Fruit fly (Drosophila melanogaster) whole organism, embryonic: ENCODE data around the gene Prx2.
A peak's percentile ranks its signal among the peaks of the same experiment; 100 is the strongest.

Experiments used
- Awh ChIP-seq: fragments of 200-800 bp; sonication (Bioruptor generic); IDR thresholded peaks from 2 replicates; pipeline ENCODE4, ENCODE4 v1.3.6; 2022; ENCODE audit warnings: missing biosample characterization, missing genetic modification characterization
- Blimp-1 ChIP-seq: fragments of 200-800 bp; sonication (Bioruptor generic); optimal IDR thresholded peaks from 3 replicates; lab custom pipeline; 2018; ENCODE audit warnings: missing biosample characterization, missing genetic modification characterization, mild to moderate bottlenecking, moderate library complexity, missing genetic modification reagents
- CG1024 ChIP-seq: fragments of 200-800 bp; sonication (Bioruptor generic); IDR thresholded peaks from 2 replicates; pipeline ENCODE4 v1.3.6; 2022; ENCODE audit warnings: missing biosample characterization, missing genetic modification characterization
- CG12769 ChIP-seq: fragments of 200-800 bp; sonication (Bioruptor generic); optimal IDR thresholded peaks from 2 replicates; lab custom pipeline; 2019; ENCODE audit warnings: missing biosample characterization, mild to moderate bottlenecking, missing genetic modification characterization, moderate library complexity
- CG13894 ChIP-seq: fragments of 200-800 bp; sonication (Bioruptor generic); optimal IDR thresholded peaks from 3 replicates; lab custom pipeline; 2018; ENCODE audit warnings: missing biosample characterization, mild to moderate bottlenecking, missing genetic modification characterization, moderate library complexity
- CG14710 ChIP-seq: fragments of 200-800 bp; sonication (Bioruptor generic); optimal IDR thresholded peaks from 3 replicates; lab custom pipeline; 2019; ENCODE audit warnings: missing biosample characterization, mild to moderate bottlenecking, missing genetic modification characterization, moderate library complexity
- CG1603 ChIP-seq: fragments of 200-800 bp; sonication (Bioruptor generic); optimal IDR thresholded peaks from 2 replicates; lab custom pipeline; 2019; ENCODE audit warnings: missing biosample characterization, mild to moderate bottlenecking, missing genetic modification characterization, moderate library complexity
- CG17359 ChIP-seq: fragments of 200-800 bp; sonication (Bioruptor generic); optimal IDR thresholded peaks from 3 replicates; lab custom pipeline; 2018; ENCODE audit warnings: missing biosample characterization, mild to moderate bottlenecking, missing genetic modification characterization, moderate library complexity
- CG17385 ChIP-seq: fragments of 200-800 bp; sonication (Bioruptor generic); optimal IDR thresholded peaks from 3 replicates; lab custom pipeline; 2018; ENCODE audit warnings: missing biosample characterization, mild to moderate bottlenecking, missing genetic modification characterization
- CG17912 ChIP-seq: fragments of 200-800 bp; sonication (Bioruptor generic); optimal IDR thresholded peaks from 2 replicates; lab custom pipeline; 2018; ENCODE audit warnings: missing biosample characterization, mild to moderate bottlenecking, missing genetic modification characterization
- CG1792 ChIP-seq: fragments of 200-800 bp; sonication (Bioruptor generic); optimal IDR thresholded peaks from 2 replicates; lab custom pipeline; 2016; ENCODE audit warnings: missing biosample characterization, missing genetic modification characterization
- CG18011 ChIP-seq: fragments of 200-800 bp; sonication (Bioruptor generic); optimal IDR thresholded peaks from 2 replicates; lab custom pipeline; 2017; ENCODE audit warnings: missing biosample characterization, missing genetic modification characterization, mild to moderate bottlenecking, moderate library complexity, missing genotype
- CG3726 ChIP-seq: fragments of 200-800 bp; sonication (Bioruptor generic); IDR thresholded peaks from 3 replicates; pipeline ENCODE4, ENCODE4 v1.3.6; 2022; ENCODE audit warnings: missing biosample characterization, missing genetic modification characterization
- CG6765 ChIP-seq: fragments of 200-800 bp; sonication (Bioruptor generic); optimal IDR thresholded peaks from 3 replicates; lab custom pipeline; 2017; ENCODE audit warnings: missing biosample characterization, mild to moderate bottlenecking, missing genetic modification characterization
- CG9609 ChIP-seq: fragments of 200-800 bp; sonication (Bioruptor generic); optimal IDR thresholded peaks from 3 replicates; lab custom pipeline; 2016; ENCODE audit warnings: missing biosample characterization, missing genetic modification characterization
- Dek ChIP-seq: fragments of 200-800 bp; sonication (Bioruptor generic); optimal IDR thresholded peaks from 3 replicates; lab custom pipeline; 2019; ENCODE audit warnings: missing biosample characterization, mild to moderate bottlenecking, missing genetic modification characterization, moderate library complexity
- Dll ChIP-seq: fragments of 200-800 bp; sonication (Bioruptor generic); IDR thresholded peaks from 4 replicates; pipeline ENCODE4 v1.3.6; 2022; ENCODE audit warnings: missing biosample characterization, missing genetic modification characterization; ENCODE audit not compliant: partially characterized antibody
- E2f1 ChIP-seq: fragments of 200-800 bp; sonication (Bioruptor generic); IDR thresholded peaks from 2 replicates; pipeline ENCODE4 v1.3.6; 2022; ENCODE audit warnings: missing biosample characterization, missing genetic modification characterization
- Elba2 ChIP-seq: fragments of 200-800 bp; sonication (Bioruptor generic); optimal IDR thresholded peaks from 3 replicates; lab custom pipeline; 2016; ENCODE audit warnings: missing biosample characterization, missing genetic modification characterization
- GATAe ChIP-seq: fragments of 200-800 bp; sonication (Bioruptor generic); conservative IDR thresholded peaks from 2 replicates; pipeline ENCODE4 v1.3.6; 2022; ENCODE audit warnings: missing biosample characterization, missing genetic modification characterization
- Gsc ChIP-seq: fragments of 200-800 bp; sonication (Bioruptor generic); IDR thresholded peaks from 2 replicates; pipeline ENCODE4 v1.3.6; 2022; ENCODE audit warnings: missing biosample characterization, missing genetic modification characterization
- MTF-1 ChIP-seq: fragments of 200-800 bp; sonication (Bioruptor generic); optimal IDR thresholded peaks from 2 replicates; lab custom pipeline; 2018; ENCODE audit warnings: missing biosample characterization, mild to moderate bottlenecking, missing genetic modification characterization, borderline replicate concordance
- Mes4 ChIP-seq: fragments of 200-800 bp; sonication (Bioruptor generic); optimal IDR thresholded peaks from 2 replicates; lab custom pipeline; 2016; ENCODE audit warnings: missing biosample characterization, missing genetic modification characterization
- Myb ChIP-seq: fragments of 200-800 bp; sonication (Bioruptor generic); optimal IDR thresholded peaks from 2 replicates; lab custom pipeline; 2016; ENCODE audit warnings: missing biosample characterization, missing genetic modification characterization
- NC2α ChIP-seq: fragments of 200-800 bp; sonication (Bioruptor generic); optimal IDR thresholded peaks from 2 replicates; lab custom pipeline; 2016; ENCODE audit warnings: missing biosample characterization, missing genetic modification characterization
- Nf-YA ChIP-seq: fragments of 200-800 bp; sonication (Bioruptor generic); IDR thresholded peaks from 2 replicates; pipeline ENCODE4 v1.3.6; 2022; ENCODE audit warnings: missing biosample characterization, missing genetic modification characterization
- Pdp1 ChIP-seq, 2 experiments: fragments of 200-800 bp; sonication (Bioruptor generic); optimal IDR thresholded peaks; 3 replicates each; lab custom pipeline; 2016; ENCODE audit warnings: missing biosample characterization in 2 of 2, missing genetic modification characterization in 2 of 2, mild to moderate bottlenecking in 1 of 2, moderate library complexity in 1 of 2
- Scr ChIP-seq: fragments of 200-800 bp; sonication (Bioruptor generic); IDR thresholded peaks from 2 replicates; pipeline ENCODE4 v1.3.6; 2022; ENCODE audit warnings: missing biosample characterization, missing genetic modification characterization; ENCODE audit not compliant: partially characterized antibody
- al ChIP-seq: fragments of 200-800 bp; sonication (Bioruptor generic); IDR thresholded peaks from 2 replicates; pipeline ENCODE4 v1.3.6; 2022; ENCODE audit warnings: missing biosample characterization, missing genetic modification characterization
- amos ChIP-seq: fragments of 200-800 bp; sonication (Bioruptor generic); IDR thresholded peaks from 2 replicates; pipeline ENCODE4 v1.3.6; 2022; ENCODE audit warnings: missing biosample characterization, missing genetic modification characterization; ENCODE audit not compliant: partially characterized antibody
- ara ChIP-seq: fragments of 200-800 bp; sonication (Bioruptor generic); IDR thresholded peaks from 2 replicates; pipeline ENCODE4 v1.3.6; 2022; ENCODE audit warnings: missing biosample characterization, missing genetic modification characterization
- ase ChIP-seq: fragments of 200-800 bp; sonication (Bioruptor generic); IDR thresholded peaks from 3 replicates; pipeline ENCODE4 v1.3.6; 2022; ENCODE audit warnings: missing biosample characterization, missing genetic modification characterization
- da ChIP-seq: fragments of 200-800 bp; sonication (Bioruptor generic); optimal IDR thresholded peaks from 2 replicates; lab custom pipeline; 2016; ENCODE audit warnings: missing biosample characterization, missing genetic modification characterization
- hbn ChIP-seq: fragments of 200-800 bp; sonication (Bioruptor generic); IDR thresholded peaks from 2 replicates; pipeline ENCODE4 v1.3.6; 2022; ENCODE audit warnings: missing biosample characterization, missing genetic modification characterization; ENCODE audit not compliant: partially characterized antibody
- hkb ChIP-seq, 2 experiments: fragments of 200-800 bp in 1 of 2; fragments of >200 bp in 1 of 2; sonication (Bioruptor generic) in 1 of 2; IDR thresholded peaks in 1 of 2; optimal IDR thresholded peaks in 1 of 2; 2 replicates each; pipeline versions ENCODE4 v1.3.6 to Lab custom; 2017 to 2022; ENCODE audit warnings: missing biosample characterization in 1 of 2, missing genetic modification characterization in 1 of 2
- klu ChIP-seq: fragments of 200-800 bp; sonication (Bioruptor generic); IDR thresholded peaks from 2 replicates; pipeline ENCODE4 v1.3.6; 2022; ENCODE audit warnings: missing biosample characterization, missing genetic modification characterization
- lbe ChIP-seq: fragments of 200-800 bp; sonication (Bioruptor generic); optimal IDR thresholded peaks from 2 replicates; lab custom pipeline; 2016; ENCODE audit warnings: missing biosample characterization, mild to moderate bottlenecking, missing genetic modification characterization
- mld ChIP-seq: fragments of 200-800 bp; sonication (Bioruptor generic); IDR thresholded peaks from 3 replicates; pipeline ENCODE4 v1.3.6; 2022; ENCODE audit warnings: missing biosample characterization, missing genetic modification characterization; ENCODE audit not compliant: partially characterized antibody
- pb ChIP-seq: fragments of 200-800 bp; sonication (Bioruptor generic); optimal IDR thresholded peaks from 3 replicates; lab custom pipeline; 2016; ENCODE audit warnings: missing biosample characterization, missing genetic modification characterization
- phol ChIP-seq: fragments of 200-800 bp; sonication (Bioruptor generic); optimal IDR thresholded peaks from 3 replicates; lab custom pipeline; 2018; ENCODE audit warnings: missing biosample characterization, mild to moderate bottlenecking, missing genetic modification characterization, moderate library complexity
- pum ChIP-seq: fragments of 200-800 bp; sonication (Bioruptor generic); optimal IDR thresholded peaks from 2 replicates; lab custom pipeline; 2016; ENCODE audit warnings: missing biosample characterization, missing genetic modification characterization
- run ChIP-seq: fragments of 200-800 bp; sonication (Bioruptor generic); optimal IDR thresholded peaks from 3 replicates; lab custom pipeline; 2018; ENCODE audit warnings: missing biosample characterization, mild to moderate bottlenecking, missing genetic modification characterization
- sens-2 ChIP-seq: fragments of 200-800 bp; sonication (Bioruptor generic); IDR thresholded peaks from 2 replicates; pipeline ENCODE4 v1.3.6; 2022; ENCODE audit warnings: missing biosample characterization, missing genetic modification characterization
- slou ChIP-seq: fragments of 200-800 bp; sonication (Bioruptor generic); optimal IDR thresholded peaks from 3 replicates; lab custom pipeline; 2016; ENCODE audit warnings: missing biosample characterization, missing genetic modification characterization
- sr ChIP-seq: fragments of 200-800 bp; sonication (Bioruptor generic); IDR thresholded peaks from 3 replicates; pipeline ENCODE4 v1.3.6; 2022; ENCODE audit warnings: missing biosample characterization, missing genetic modification characterization
- tio ChIP-seq: fragments of 200-800 bp; sonication (Bioruptor generic); optimal IDR thresholded peaks from 2 replicates; lab custom pipeline; 2017; ENCODE audit warnings: missing biosample characterization, missing genetic modification characterization, inconsistent platforms
- vfl ChIP-seq: fragments of 200-800 bp; sonication (Bioruptor generic); optimal IDR thresholded peaks from 2 replicates; lab custom pipeline; 2016; ENCODE audit warnings: missing biosample characterization, missing genetic modification characterization
- zen ChIP-seq: fragments of 200-800 bp; sonication (Bioruptor generic); optimal IDR thresholded peaks from 3 replicates; lab custom pipeline; 2018; ENCODE audit warnings: missing biosample characterization, mild to moderate bottlenecking, missing genetic modification characterization, moderate library complexity

Gene Prx2

DNA sequence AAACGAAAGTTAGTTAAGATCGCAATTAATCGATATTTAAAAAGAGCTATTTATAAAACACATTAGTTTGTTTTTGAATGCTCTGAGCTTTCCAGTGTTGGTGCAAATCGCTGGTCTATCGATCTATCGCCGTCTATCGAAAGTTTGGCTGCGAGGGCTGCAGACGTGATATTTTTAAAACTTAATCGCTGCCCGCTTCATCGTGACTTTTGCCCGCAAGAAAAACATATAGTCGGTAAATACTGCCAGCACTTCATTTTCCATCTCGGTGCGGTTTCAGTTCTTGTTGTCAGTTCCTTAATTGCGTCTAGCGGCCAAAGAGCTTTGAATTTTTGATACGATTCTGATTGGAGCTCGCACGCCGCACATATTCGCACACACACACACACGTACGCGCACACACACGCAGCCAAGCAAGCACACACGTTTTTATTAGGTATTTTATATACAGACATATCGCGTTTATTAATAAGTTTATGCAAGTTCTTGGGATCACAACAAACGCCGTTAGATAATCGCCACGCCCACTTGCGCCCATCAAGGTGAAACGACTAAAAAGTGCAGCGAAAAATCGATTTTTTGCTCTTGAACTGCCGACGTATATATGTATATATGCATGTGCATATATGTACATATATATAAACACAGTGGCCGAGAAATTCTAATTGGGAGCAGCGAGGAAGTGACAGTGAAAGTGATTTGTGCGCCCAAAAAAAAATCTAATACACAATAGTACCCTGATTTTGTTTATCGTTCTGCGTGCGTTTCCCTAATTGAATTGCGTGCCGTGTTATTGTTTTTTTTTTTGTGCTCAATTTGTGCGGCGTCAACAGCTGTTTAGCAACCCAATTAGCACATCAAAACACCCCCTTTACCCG is 41.4 kb downstream of the Prx2 start (continued):
- TF ChIP-seq Gsc (GFP tag; lab: Robert Waterston, UW), result no peak
- TF ChIP-seq GATAe (GFP tag; lab: Robert Waterston, UW), result no peak
- TF ChIP-seq ara (GFP tag; lab: Robert Waterston, UW), result no peak
- TF ChIP-seq CG1603 (tag; lab: Kevin White, UChicago), result peak; percentile 31
- TF ChIP-seq CG14710 (tag; lab: Kevin White, UChicago), result no peak
- TF ChIP-seq ase, result no peak
- TF ChIP-seq tio, result no peak
- TF ChIP-seq run (tag; lab: Kevin White, UChicago), result no peak
- TF ChIP-seq mld (GFP tag; lab: Robert Waterston, UW), result no peak
- TF ChIP-seq phol (tag; lab: Kevin White, UChicago), result no peak
- no peak for TF ChIP-seq NC2α (GFP tag; lab: Kevin White, UChicago)
- TF ChIP-seq CG1024 (GFP tag; lab: Robert Waterston, UW), result no peak
- TF ChIP-seq amos, result peak; percentile 66; the same call in 1 of the 2 replicates
- no peak for TF ChIP-seq sr (GFP tag; lab: Robert Waterston, UW)
- no peak for TF ChIP-seq pum (GFP tag; lab: Kevin White, UChicago)
- no peak for TF ChIP-seq klu (GFP tag; lab: Robert Waterston, UW)
- peak; percentile 65 for TF ChIP-seq Scr
- no peak for TF ChIP-seq CG1792 (GFP tag; lab: Kevin White, UChicago)
- TF ChIP-seq CG18011 (GFP tag; lab: Kevin White, UChicago), result no peak
- no peak for TF ChIP-seq da (GFP tag; lab: Kevin White, UChicago)
- no peak for TF ChIP-seq zen (tag; lab: Kevin White, UChicago)
- no peak for TF ChIP-seq hkb (optimal IDR thresholded peaks at IDR 0.05; lab: Kevin White, UChicago)
- no peak for TF ChIP-seq hkb (GFP tag; IDR thresholded peaks at IDR 0.05; lab: Robert Waterston, UW)
- TF ChIP-seq E2f1, result no peak
- no peak for TF ChIP-seq lbe (GFP tag; lab: Kevin White, UChicago)
- TF ChIP-seq CG17385 (GFP tag; lab: Kevin White, UChicago), result no peak
- no peak for TF ChIP-seq CG6765
- peak; percentile 72 for TF ChIP-seq Blimp-1 (GFP tag; lab: Kevin White, UChicago)
- no peak for TF ChIP-seq CG3726 (GFP tag; lab: Robert Waterston, UW)
- no peak for TF ChIP-seq Mes4
- no peak for TF ChIP-seq Nf-YA (GFP tag; lab: Robert Waterston, UW)
- TF ChIP-seq Elba2 (GFP tag; lab: Kevin White, UChicago), result no peak
- 0 out of 2 replicates have a peak, but pooled peaks have one; percentile 38 for TF ChIP-seq hbn (GFP tag; lab: Robert Waterston, UW)
- TF ChIP-seq MTF-1 (GFP tag; lab: Kevin White, UChicago), result no peak
- no peak for TF ChIP-seq Dek (tag; lab: Kevin White, UChicago)
- peak; percentile 6 for TF ChIP-seq CG13894 (tag; lab: Kevin White, UChicago)
- TF ChIP-seq CG12769 (tag; lab: Kevin White, UChicago), result peak; percentile 3
- no peak for TF ChIP-seq CG17359 (tag; lab: Kevin White, UChicago)
- no peak for TF ChIP-seq sens-2
- TF ChIP-seq slou, result no peak
- no peak for TF ChIP-seq CG17912 (GFP tag; lab: Kevin White, UChicago)
- no peak for TF ChIP-seq pb (GFP tag; lab: Kevin White, UChicago)
- peak; percentile 53 for TF ChIP-seq Myb (GFP tag; lab: Kevin White, UChicago)
- peak; percentile 66; the same call in 3 of the 4 replicates for TF ChIP-seq Dll
- TF ChIP-seq Awh, result no peak
- TF ChIP-seq al (GFP tag; lab: Robert Waterston, UW), result no peak
- TF ChIP-seq Pdp1 (GFP tag; optimal IDR thresholded peaks at IDR 0.05; lab: Kevin White, UChicago), result peak; percentile 9 to 45
- no peak for TF ChIP-seq vfl (GFP tag; lab: Kevin White, UChicago)
- peak; percentile 36 for TF ChIP-seq CG9609 (GFP tag; lab: Kevin White, UChicago)
